Worm (Caenorhabditis elegans) whole organism, dauer: ENCODE results near the gene T19C3.5.

Experiments
- unc-62 ChIP-seq: sonication (generic microtip); optimal IDR thresholded peaks from 2 replicates; lab custom pipeline; 2017; ENCODE audit warnings: missing biosample characterization, missing genetic modification reagents, missing genetic modification characterization

Gene T19C3.5

ce11 chrIII:599279-599678, 28.5 kb downstream of the T19C3.5 start:
- TF ChIP-seq unc-62 (GFP tag; lab: Kevin White, UChicago) = no peak

- TF ChIP-seq unc-62 (GFP tag; lab: Kevin White, UChicago) = no peak
These were observed 29.1 kb downstream of the T19C3.5 start, which contains the start of gene Y55B1AR.2 for ce11 chrIII:598687-599086. Y55B1AR.2 (minus strand) TSS chrIII:598787.

ce11 chrIII:598168-598567, 29.6 kb downstream of the T19C3.5 start:
- TF ChIP-seq unc-62 (GFP tag; lab: Kevin White, UChicago) = no peak

- no peak for TF ChIP-seq unc-62 (GFP tag; lab: Kevin White, UChicago)
These were observed 32.3 kb downstream of the T19C3.5 start for ce11 chrIII:595449-595848.

ce11 chrIII:587009-587408, 40.7 kb downstream of the T19C3.5 start, which contains the start of gene helq-1:
helq-1 (minus strand) TSS chrIII:587109.
- no peak for TF ChIP-seq unc-62 (GFP tag; lab: Kevin White, UChicago)

- no peak for TF ChIP-seq unc-62 (GFP tag; lab: Kevin White, UChicago)
These were observed 50.3 kb downstream of the T19C3.5 start, which contains the start of gene gtf-2H5 for ce11 chrIII:577467-577866. gtf-2H5 (minus strand) TSS chrIII:577567.

ce11 chrIII:576555-576954, 51.2 kb downstream of the T19C3.5 start:
- no peak for TF ChIP-seq unc-62 (GFP tag; lab: Kevin White, UChicago)
